Fruit fly (Drosophila melanogaster) whole organism, embryonic: ENCODE data around the gene CG4009.

Experiments used
- Asciz ChIP-seq: fragments of 200-800 bp; sonication (Bioruptor generic); optimal IDR thresholded peaks from 2 replicates; lab custom pipeline; 2017; ENCODE audit warnings: missing biosample characterization, mild to moderate bottlenecking, missing genetic modification characterization, missing genetic modification reagents
- C15 ChIP-seq: fragments of 200-800 bp; sonication (Bioruptor generic); IDR thresholded peaks from 3 replicates; pipeline ENCODE4 v1.3.6; 2022; ENCODE audit warnings: missing biosample characterization, missing genetic modification characterization
- CG11398 ChIP-seq: fragments of 200-800 bp; sonication (Bioruptor generic); optimal IDR thresholded peaks from 2 replicates; lab custom pipeline; 2016; ENCODE audit warnings: missing biosample characterization, missing genetic modification characterization
- CG11723 ChIP-seq: fragments of 200-800 bp; sonication (Bioruptor generic); optimal IDR thresholded peaks from 2 replicates; lab custom pipeline; 2017; ENCODE audit warnings: missing biosample characterization, mild to moderate bottlenecking, missing genetic modification characterization
- CG12104 ChIP-seq: fragments of 200-800 bp; sonication (Bioruptor generic); optimal IDR thresholded peaks from 3 replicates; lab custom pipeline; 2016; ENCODE audit warnings: missing biosample characterization, missing genetic modification characterization
- CG12744 ChIP-seq: fragments of 200-800 bp; sonication (Bioruptor generic); optimal IDR thresholded peaks from 2 replicates; lab custom pipeline; 2016; ENCODE audit warnings: missing biosample characterization, missing genetic modification characterization
- CG13123 ChIP-seq: fragments of 200-800 bp; sonication (Bioruptor generic); optimal IDR thresholded peaks from 2 replicates; lab custom pipeline; 2016; ENCODE audit warnings: missing biosample characterization, missing genetic modification characterization
- CG14014 ChIP-seq: fragments of 200-800 bp; sonication (Bioruptor generic); IDR thresholded peaks from 2 replicates; pipeline ENCODE4 v1.3.6; 2022; ENCODE audit warnings: missing biosample characterization, missing genetic modification characterization
- CG15011 ChIP-seq: fragments of 200-800 bp; sonication (Bioruptor generic); optimal IDR thresholded peaks from 3 replicates; lab custom pipeline; 2018; ENCODE audit warnings: missing biosample characterization, mild to moderate bottlenecking, missing genetic modification characterization
- CG15601 ChIP-seq: fragments of 200-800 bp; sonication (Bioruptor generic); optimal IDR thresholded peaks from 3 replicates; lab custom pipeline; 2019; ENCODE audit warnings: missing biosample characterization, mild to moderate bottlenecking, missing genetic modification characterization, moderate library complexity
- CG16813 ChIP-seq: fragments of 200-800 bp; sonication (Bioruptor generic); IDR thresholded peaks from 3 replicates; pipeline ENCODE4 v1.3.6; 2022; ENCODE audit warnings: missing biosample characterization, missing genetic modification characterization; ENCODE audit not compliant: partially characterized antibody
- CG16863 ChIP-seq: fragments of 200-800 bp; sonication (Bioruptor generic); optimal IDR thresholded peaks from 3 replicates; lab custom pipeline; 2016; ENCODE audit warnings: missing biosample characterization, missing genetic modification characterization
- CG18476 ChIP-seq: fragments of 200-800 bp; sonication (Bioruptor generic); optimal IDR thresholded peaks from 2 replicates; lab custom pipeline; 2016; ENCODE audit warnings: missing biosample characterization, mild to moderate bottlenecking, missing genetic modification characterization
- CG31388 ChIP-seq: fragments of 200-800 bp; sonication (Bioruptor generic); optimal IDR thresholded peaks from 2 replicates; lab custom pipeline; 2016; ENCODE audit warnings: missing biosample characterization, missing genetic modification characterization
- CG33557 ChIP-seq: fragments of 200-800 bp; sonication (Bioruptor generic); optimal IDR thresholded peaks from 2 replicates; lab custom pipeline; 2019; ENCODE audit warnings: missing biosample characterization, mild to moderate bottlenecking, missing genetic modification characterization, moderate library complexity
- CG4360 ChIP-seq: fragments of 200-800 bp; sonication (Bioruptor generic); IDR thresholded peaks from 2 replicates; pipeline ENCODE4 v1.3.6; 2022; ENCODE audit warnings: missing biosample characterization, missing genetic modification characterization
- CG7839 ChIP-seq: fragments of 200-800 bp; sonication (Bioruptor generic); optimal IDR thresholded peaks from 3 replicates; lab custom pipeline; 2018; ENCODE audit warnings: missing biosample characterization, mild to moderate bottlenecking, missing genetic modification characterization, moderate library complexity
- CG9215 ChIP-seq: fragments of 200-800 bp; sonication (Bioruptor generic); IDR thresholded peaks from 2 replicates; pipeline ENCODE4 v1.3.6; 2022; ENCODE audit warnings: missing biosample characterization, missing genetic modification characterization
- D19A ChIP-seq: fragments of 200-800 bp; optimal IDR thresholded peaks from 3 replicates; lab custom pipeline; 2019; ENCODE audit warnings: missing biosample characterization, mild to moderate bottlenecking, missing genetic modification characterization, moderate library complexity
- Dfd ChIP-seq, 2 experiments: fragments of >200 bp; optimal IDR thresholded peaks; 2 replicates each; lab custom pipeline; 2017; ENCODE audit warnings: missing biosample characterization in 2 of 2, missing genetic modification characterization in 2 of 2
- Ets65A ChIP-seq: fragments of 200-800 bp; sonication (Bioruptor generic); peaks from one replicate; lab custom pipeline; 2016; ENCODE audit warnings: missing biosample characterization, missing genetic modification characterization
- HHEX ChIP-seq: fragments of 200-800 bp; sonication (Bioruptor generic); optimal IDR thresholded peaks from 3 replicates; lab custom pipeline; 2017; ENCODE audit warnings: missing biosample characterization, mild to moderate bottlenecking, missing genetic modification characterization, missing genetic modification reagents
- NC2β ChIP-seq: fragments of 200-800 bp; sonication (Bioruptor generic); optimal IDR thresholded peaks from 2 replicates; lab custom pipeline; 2016; ENCODE audit warnings: missing biosample characterization, missing genetic modification characterization
- ac ChIP-seq: fragments of 200-800 bp; sonication (Bioruptor generic); optimal IDR thresholded peaks from 3 replicates; lab custom pipeline; 2017; ENCODE audit warnings: missing biosample characterization, mild to moderate bottlenecking, missing genetic modification characterization
- ara ChIP-seq: fragments of 200-800 bp; sonication (Bioruptor generic); IDR thresholded peaks from 2 replicates; pipeline ENCODE4 v1.3.6; 2022; ENCODE audit warnings: missing biosample characterization, missing genetic modification characterization
- az2 ChIP-seq: fragments of 200-800 bp; sonication (Bioruptor generic); optimal IDR thresholded peaks from 3 replicates; lab custom pipeline; 2016; ENCODE audit warnings: missing biosample characterization, missing genetic modification characterization
- chif ChIP-seq, 2 experiments: fragments of 200-800 bp; sonication (Bioruptor generic); optimal IDR thresholded peaks; 3 replicates each; lab custom pipeline; 2016; ENCODE audit warnings: missing biosample characterization in 2 of 2, missing genetic modification characterization in 2 of 2
- corto ChIP-seq: fragments of 200-800 bp; sonication (Bioruptor generic); optimal IDR thresholded peaks from 2 replicates; lab custom pipeline; 2016; ENCODE audit warnings: missing biosample characterization, mild to moderate bottlenecking, missing genetic modification characterization, moderate library complexity
- dan ChIP-seq: fragments of 200-800 bp; sonication (Bioruptor generic); IDR thresholded peaks from 2 replicates; pipeline ENCODE4 v1.3.6; 2022; ENCODE audit warnings: missing biosample characterization, missing genetic modification characterization
- dimm ChIP-seq: fragments of 200-800 bp; sonication (Bioruptor generic); IDR thresholded peaks from 2 replicates; pipeline ENCODE4 v1.3.6; 2022; ENCODE audit warnings: missing biosample characterization, missing genetic modification characterization
- dmrt99B ChIP-seq: fragments of 200-800 bp; sonication (Bioruptor generic); optimal IDR thresholded peaks from 2 replicates; lab custom pipeline; 2018; ENCODE audit warnings: missing biosample characterization, mild to moderate bottlenecking, missing genetic modification characterization, moderate library complexity
- ems ChIP-seq: fragments of 200-800 bp; sonication (Bioruptor generic); optimal IDR thresholded peaks from 3 replicates; lab custom pipeline; 2016; ENCODE audit warnings: missing biosample characterization, missing genetic modification characterization
- ewg ChIP-seq: fragments of 200-800 bp; sonication (Bioruptor generic); optimal IDR thresholded peaks from 3 replicates; lab custom pipeline; 2017; ENCODE audit warnings: mild to moderate bottlenecking, missing biosample characterization, missing genetic modification reagents, missing genetic modification characterization
- gcm2 ChIP-seq: fragments of 200-800 bp; sonication (Bioruptor generic); optimal IDR thresholded peaks from 2 replicates; lab custom pipeline; 2016; ENCODE audit warnings: missing biosample characterization, missing genetic modification characterization
- gsb-n ChIP-seq: fragments of 200-800 bp; sonication (Bioruptor generic); optimal IDR thresholded peaks from 3 replicates; lab custom pipeline; 2018; ENCODE audit warnings: missing biosample characterization, mild to moderate bottlenecking, missing genetic modification characterization
- lilli ChIP-seq: fragments of 200-800 bp; sonication (Bioruptor generic); optimal IDR thresholded peaks from 3 replicates; lab custom pipeline; 2016; ENCODE audit warnings: missing biosample characterization, missing genetic modification characterization
- maf-S ChIP-seq: fragments of 200-800 bp; sonication (Bioruptor generic); optimal IDR thresholded peaks from 2 replicates; lab custom pipeline; 2016; ENCODE audit warnings: missing biosample characterization, missing genetic modification characterization
- nau ChIP-seq: fragments of 200-800 bp; sonication (Bioruptor generic); optimal IDR thresholded peaks from 3 replicates; lab custom pipeline; 2017; ENCODE audit warnings: missing biosample characterization, mild to moderate bottlenecking, missing genetic modification characterization, missing genetic modification reagents
- nerfin-1 ChIP-seq: fragments of 200-800 bp; sonication (Bioruptor generic); optimal IDR thresholded peaks from 3 replicates; lab custom pipeline; 2019; ENCODE audit warnings: missing biosample characterization, mild to moderate bottlenecking, missing genetic modification characterization, moderate library complexity
- nerfin-2 ChIP-seq: fragments of 200-800 bp; sonication (Bioruptor generic); IDR thresholded peaks from 2 replicates; pipeline ENCODE4 v1.3.6; 2022; ENCODE audit warnings: missing biosample characterization, missing genetic modification characterization; ENCODE audit not compliant: partially characterized antibody
- onecut ChIP-seq: fragments of 200-800 bp; sonication (Bioruptor generic); IDR thresholded peaks from 2 replicates; pipeline ENCODE4 v1.3.6; 2022; ENCODE audit warnings: missing biosample characterization, missing genetic modification characterization
- p53 ChIP-seq: fragments of 200-800 bp; sonication (Bioruptor generic); optimal IDR thresholded peaks from 2 replicates; lab custom pipeline; 2016; ENCODE audit warnings: missing biosample characterization, missing genetic modification characterization
- pho ChIP-seq: fragments of 200-800 bp; sonication (Bioruptor generic); optimal IDR thresholded peaks from 2 replicates; lab custom pipeline; 2016; ENCODE audit warnings: missing biosample characterization, missing genetic modification characterization
- psq ChIP-seq: fragments of 200-800 bp; sonication (Bioruptor generic); optimal IDR thresholded peaks from 2 replicates; lab custom pipeline; 2017; ENCODE audit warnings: missing biosample characterization, missing genetic modification characterization
- row ChIP-seq: fragments of 200-800 bp; sonication (Bioruptor generic); IDR thresholded peaks from 3 replicates; pipeline ENCODE4 v1.3.6; 2022; ENCODE audit warnings: missing biosample characterization, missing genetic modification characterization
- sd ChIP-seq: fragments of 200-800 bp; sonication (Bioruptor generic); optimal IDR thresholded peaks from 3 replicates; lab custom pipeline; 2018; ENCODE audit warnings: missing biosample characterization, mild to moderate bottlenecking, missing genetic modification characterization, moderate library complexity
- sens ChIP-seq: fragments of 200-800 bp; sonication (Bioruptor generic); peaks from one replicate; lab custom pipeline; 2016; ENCODE audit warnings: missing biosample characterization, missing genetic modification characterization
- sob ChIP-seq: fragments of 200-800 bp; sonication (Bioruptor generic); IDR thresholded peaks from 2 replicates; pipeline ENCODE4 v1.3.6; 2022; ENCODE audit warnings: missing biosample characterization, missing genetic modification characterization
- sr ChIP-seq: fragments of 200-800 bp; sonication (Bioruptor generic); IDR thresholded peaks from 3 replicates; pipeline ENCODE4 v1.3.6; 2022; ENCODE audit warnings: missing biosample characterization, missing genetic modification characterization
- tap ChIP-seq: fragments of 200-800 bp; optimal IDR thresholded peaks from 3 replicates; lab custom pipeline; 2019; ENCODE audit warnings: missing biosample characterization, mild to moderate bottlenecking, missing genetic modification characterization, moderate library complexity
- wor ChIP-seq: fragments of 200-800 bp; sonication (Bioruptor generic); IDR thresholded peaks from 2 replicates; pipeline ENCODE4 v1.3.6; 2022; ENCODE audit warnings: missing biosample characterization, missing genetic modification characterization
- zfh2 ChIP-seq: fragments of 200-800 bp; sonication (Bioruptor generic); optimal IDR thresholded peaks from 2 replicates; lab custom pipeline; 2016; ENCODE audit warnings: missing biosample characterization, missing genetic modification characterization

Gene CG4009

dm6 chr3R:17060244-17060664 lies 24.4 kb upstream of the CG4009 start (continued):
- TF ChIP-seq nerfin-1 (tag; lab: Kevin White, UChicago) (peak; percentile 30), zfh2 (GFP tag; lab: Kevin White, UChicago) (peak; percentile 37), row (GFP tag; lab: Robert Waterston, UW) (peak; percentile 61), ara (GFP tag; lab: Robert Waterston, UW) (no peak), Dfd (GFP tag; optimal IDR thresholded peaks at IDR 0.05; lab: Kevin White, UChicago) (no peak), NC2β (GFP tag; lab: Kevin White, UChicago) (no peak), sob (GFP tag; lab: Robert Waterston, UW) (no peak), CG7839 (peak; percentile 62), CG33557 (GFP tag; lab: Kevin White, UChicago) (peak; percentile 20), sens (GFP tag; lab: Kevin White, UChicago) (peak; percentile 94), dmrt99B (tag; lab: Kevin White, UChicago) (peak; percentile 66), CG18476 (GFP tag; lab: Kevin White, UChicago) (peak; percentile 66), Ets65A (GFP tag; lab: Kevin White, UChicago) (peak; percentile 83), CG9215 (GFP tag; lab: Robert Waterston, UW) (0 out of 2 replicates have a peak, but pooled peaks have one; percentile 17), lilli (GFP tag; lab: Kevin White, UChicago) (peak; percentile 26), CG12104 (peak; percentile 56), CG11398 (GFP tag; lab: Kevin White, UChicago) (peak; percentile 42), Asciz (peak; percentile 69), chif (GFP tag; optimal IDR thresholded peaks at IDR 0.05; lab: Kevin White, UChicago) (peak in 1 of 2 experiments; percentile 3), CG31388 (no peak), CG16813 (no peak), az2 (GFP tag; lab: Kevin White, UChicago) (peak; percentile 39), C15 (GFP tag; lab: Robert Waterston, UW) (no peak), sr (GFP tag; lab: Robert Waterston, UW) (no peak), CG11723 (GFP tag; lab: Kevin White, UChicago) (peak; percentile 23), CG16863 (GFP tag; lab: Kevin White, UChicago) (peak; percentile 44), ems (GFP tag; lab: Kevin White, UChicago) (peak; percentile 16), corto (GFP tag; lab: Kevin White, UChicago) (no peak), D19A (tag; lab: Kevin White, UChicago) (peak; percentile 33), CG15011 (GFP tag; lab: Kevin White, UChicago) (no peak), CG4360 (GFP tag; lab: Robert Waterston, UW) (no peak), gsb-n (tag; lab: Kevin White, UChicago) (peak; percentile 32), wor (GFP tag; lab: Robert Waterston, UW) (peak; percentile 49; the same call in 1 of the 2 replicates), onecut (no peak), ewg (GFP tag; lab: Kevin White, UChicago) (peak; percentile 21), CG12744 (GFP tag; lab: Kevin White, UChicago) (peak; percentile 15), maf-S (GFP tag; lab: Kevin White, UChicago) (no peak), pho (GFP tag; lab: Kevin White, UChicago) (peak; percentile 24), CG14014 (GFP tag; lab: Robert Waterston, UW) (no peak), nau (GFP tag; lab: Kevin White, UChicago) (peak; percentile 35), CG13123 (GFP tag; lab: Kevin White, UChicago) (no peak), CG15601 (tag; lab: Kevin White, UChicago) (peak; percentile 25), tap (tag; lab: Kevin White, UChicago) (no peak), ac (no peak), p53 (GFP tag; lab: Kevin White, UChicago) (no peak), nerfin-2 (GFP tag; lab: Robert Waterston, UW) (no peak), sd (no peak), psq (GFP tag; lab: Kevin White, UChicago) (no peak), HHEX (GFP tag; lab: Kevin White, UChicago) (peak; percentile 8), dimm (0 out of 2 replicates have a peak, but pooled peaks have one; percentile 20), gcm2 (GFP tag; lab: Kevin White, UChicago) (peak; percentile 48), dan (GFP tag; lab: Robert Waterston, UW) (no peak)
